Fruit fly (Drosophila melanogaster): ENCODE data around the gene CG15356.

Gene CG15356

dm6 chr2L:1987434-1988191 is 7.1 kb upstream of the CG15356 start, which contains the start of gene Got2:
TSS of gene Got2 (minus strand) at chr2L:1987758.
- TF ChIP-seq noc (tag; optimal IDR thresholded peaks at IDR 0.05) = no peak

DNA sequence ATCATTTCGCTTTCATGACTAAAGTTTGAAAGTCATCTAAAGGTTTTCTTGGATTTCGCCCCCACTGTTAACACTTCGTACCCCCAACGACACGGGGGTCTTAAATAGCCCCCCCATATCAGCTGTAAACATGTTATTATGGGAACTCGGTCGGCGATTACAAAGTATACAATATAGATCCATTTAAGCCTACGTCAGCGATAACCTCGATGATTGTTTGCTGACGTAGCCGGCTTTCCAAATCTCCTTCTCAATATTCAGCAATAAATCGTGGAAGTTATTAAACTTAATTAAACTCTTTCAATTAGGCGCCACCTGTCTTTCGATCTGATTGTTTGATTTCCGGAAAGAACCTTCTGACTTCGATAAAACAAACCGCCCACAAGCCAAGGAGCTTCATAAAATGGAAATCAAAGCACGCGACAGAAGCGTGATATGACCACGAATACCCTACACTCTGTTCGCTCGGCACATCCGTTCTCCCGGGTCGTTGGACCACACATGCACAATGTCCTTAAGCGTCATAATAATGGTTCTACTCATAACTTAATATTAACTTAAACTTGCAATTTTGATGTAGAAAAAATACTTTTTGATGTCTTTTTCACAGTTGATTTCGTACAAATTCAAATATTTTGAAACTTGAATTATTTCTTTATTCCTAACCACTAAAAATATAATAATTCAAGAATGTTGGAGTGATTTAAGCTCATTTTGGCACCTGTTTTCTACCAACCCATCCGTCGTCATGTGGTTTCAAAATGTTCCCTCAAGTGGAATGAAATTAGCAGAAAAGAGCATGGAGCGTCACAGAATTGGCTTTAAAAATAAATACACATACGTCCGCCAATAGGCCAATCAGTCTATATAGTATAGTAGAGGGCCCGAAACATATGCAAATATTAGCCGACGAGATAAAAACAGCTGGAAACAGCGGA is 6.1 kb upstream of the CG15356 start:
- TF ChIP-seq noc (tag; optimal IDR thresholded peaks at IDR 0.05) = peak; percentile 82

- TF ChIP-seq noc (tag; optimal IDR thresholded peaks at IDR 0.05) = no peak
Observed at dm6 chr2L:1981726-1982367, 1.3 kb upstream of the CG15356 start, which contains the start of gene CG7289. TSS of gene CG7289 (plus strand) at chr2L:1982217.

- no peak for TF ChIP-seq noc (tag; optimal IDR thresholded peaks at IDR 0.05)
Observed at dm6 chr2L:1979196-1979818, 1.2 kb downstream of the CG15356 start.

DNA sequence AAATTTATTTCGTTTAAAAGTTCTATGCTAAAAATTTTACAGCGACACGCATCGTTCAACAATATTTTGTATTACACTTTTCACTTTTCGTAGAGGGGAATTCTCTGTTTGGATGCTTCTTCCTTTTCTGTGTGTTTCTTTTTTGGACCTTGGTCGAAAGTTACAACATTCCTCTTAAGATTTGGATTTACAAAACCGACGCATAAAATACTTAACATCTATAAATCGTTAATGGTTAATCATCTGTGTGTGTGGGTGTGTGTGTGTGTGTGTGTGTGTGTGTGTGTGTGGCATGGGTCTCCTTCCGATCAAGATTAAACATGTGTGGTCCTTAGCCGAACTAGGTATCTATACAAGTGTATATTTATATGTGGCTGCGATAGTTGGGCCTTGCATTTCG is 5.1 kb downstream of the CG15356 start:
- TF ChIP-seq noc (tag; optimal IDR thresholded peaks at IDR 0.05) = no peak

dm6 chr2L:1973957-1974356 is 6.6 kb downstream of the CG15356 start, which contains the start of gene Der-1:
TSS of gene Der-1 (plus strand) at chr2L:1973957.
- TF ChIP-seq noc (tag; optimal IDR thresholded peaks at IDR 0.05) = no peak

dm6 chr2L:1972450-1973119 is 8.0 kb downstream of the CG15356 start:
- TF ChIP-seq noc (tag; optimal IDR thresholded peaks at IDR 0.05) = no peak

DNA sequence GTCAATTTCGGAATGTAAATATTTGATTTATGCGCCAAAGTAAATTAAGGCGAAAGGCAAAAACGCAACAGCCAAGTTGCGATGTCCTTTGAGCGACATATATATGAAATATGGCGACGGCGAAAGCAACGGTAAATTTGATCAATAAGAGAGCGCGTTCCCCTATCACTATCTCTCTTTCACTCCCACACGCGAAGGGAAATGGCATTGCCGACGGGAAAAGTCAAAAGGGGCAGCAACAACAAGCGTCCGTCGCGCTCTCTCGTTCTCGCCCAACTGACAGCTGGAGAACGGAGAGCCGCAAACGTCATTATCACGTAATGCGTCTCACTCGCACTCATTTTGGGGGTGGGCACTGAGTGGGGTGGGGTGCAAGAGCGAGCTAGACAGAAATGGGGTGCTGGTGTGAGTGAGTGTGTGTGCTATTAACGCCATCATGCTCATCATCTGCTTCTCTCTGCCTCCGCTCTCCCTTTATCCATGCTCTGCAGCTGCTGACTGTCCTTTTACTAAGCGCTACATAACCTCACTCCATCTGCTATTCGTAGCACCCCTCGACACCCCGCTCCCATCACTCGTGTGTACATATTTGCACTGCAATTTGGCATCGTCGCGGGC is 10.1 kb downstream of the CG15356 start, which contains the start of gene erm:
Gene erm (minus strand): TSS at position 51 of the 618 bp plus-strand sequence.
- TF ChIP-seq noc (tag; optimal IDR thresholded peaks at IDR 0.05) = no peak

DNA sequence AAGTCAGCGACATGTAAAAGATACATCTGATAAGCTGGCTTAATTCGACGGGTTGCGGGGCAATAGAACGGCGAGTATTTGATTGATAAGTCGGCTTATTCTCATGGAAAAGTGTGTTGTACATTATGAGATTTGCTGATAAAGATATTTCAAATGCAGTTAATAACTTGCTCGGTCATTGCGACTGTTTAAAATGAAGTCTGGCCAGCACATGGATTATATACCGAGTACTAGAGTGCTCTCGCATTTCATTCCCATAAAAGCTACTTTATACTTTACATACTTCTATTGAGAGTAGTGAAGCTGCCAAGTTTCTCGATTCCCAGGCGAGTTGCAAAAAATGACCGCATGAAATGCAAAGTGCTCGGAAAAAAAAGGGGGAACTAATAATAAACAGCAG is 12.7 kb downstream of the CG15356 start:
- TF ChIP-seq noc (tag; optimal IDR thresholded peaks at IDR 0.05) = no peak

dm6 chr2L:1967301-1967700 is 13.3 kb downstream of the CG15356 start:
- no peak for TF ChIP-seq noc (tag; optimal IDR thresholded peaks at IDR 0.05)

dm6 chr2L:1961932-1962496 is 18.5 kb downstream of the CG15356 start:
- TF ChIP-seq noc (tag; optimal IDR thresholded peaks at IDR 0.05) = no peak

DNA sequence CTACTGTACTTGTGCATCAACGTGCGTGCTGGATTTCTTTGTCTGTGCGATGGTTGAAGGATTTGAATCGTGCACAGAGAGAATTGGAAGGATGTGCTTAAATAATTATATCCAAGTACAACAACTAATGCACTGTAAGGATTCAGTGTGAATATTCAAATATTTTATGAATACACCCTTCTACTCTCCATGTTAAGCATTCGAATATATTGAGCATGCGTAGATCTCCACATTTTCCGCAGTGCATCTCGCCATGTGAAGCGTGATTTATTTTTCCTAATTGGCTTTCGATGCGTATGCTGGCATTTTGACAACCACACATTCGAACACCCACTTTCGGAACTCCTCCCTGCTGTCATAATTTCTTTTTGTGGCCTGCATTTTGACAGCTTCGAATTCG is 20.5 kb downstream of the CG15356 start:
- TF ChIP-seq noc (tag; optimal IDR thresholded peaks at IDR 0.05) = no peak

DNA sequence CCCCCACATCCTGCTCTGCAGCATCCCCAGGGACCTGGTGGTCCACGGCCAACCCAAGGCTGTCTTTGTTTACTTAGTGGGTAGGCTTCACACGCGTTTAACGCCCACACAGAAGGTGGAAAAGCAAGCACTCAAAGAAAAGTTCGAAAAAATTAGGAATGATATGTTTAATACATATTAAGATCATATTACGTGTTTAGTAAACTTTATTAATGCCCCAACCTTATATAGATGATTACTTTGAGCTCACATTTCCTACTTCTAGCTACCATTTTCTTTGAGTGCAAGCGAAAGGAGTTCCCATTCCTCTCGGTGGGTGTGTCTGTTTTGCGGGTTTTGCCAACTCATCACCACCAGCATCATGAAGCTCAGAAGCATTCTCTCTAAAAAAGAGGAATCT is 21.1 kb downstream of the CG15356 start:
- no peak for TF ChIP-seq noc (tag; optimal IDR thresholded peaks at IDR 0.05)

dm6 chr2L:1954541-1954940 is 26.0 kb downstream of the CG15356 start:
- TF ChIP-seq noc (tag; optimal IDR thresholded peaks at IDR 0.05) = no peak
